Worm (Caenorhabditis elegans) whole organism, L4 larva: Measurements from ENCODE around the gene C51E3.9.

Experiments used
- F26F4.8 ChIP-seq: fragments of 200-800 bp; sonication (Bioruptor generic); conservative IDR thresholded peaks from 2 replicates; pipeline ENCODE4 v1.3.6; 2022; ENCODE audit warnings: missing genetic modification characterization, missing compliant biosample characterization
- Y5F2A.4 ChIP-seq: fragments of 200-800 bp; sonication (Bioruptor generic); optimal IDR thresholded peaks from 2 replicates; lab custom pipeline; 2018; ENCODE audit warnings: mild to moderate bottlenecking, missing genetic modification characterization, missing compliant biosample characterization
- Y75B8A.6 ChIP-seq: fragments of 200-800 bp; sonication (Bioruptor generic); IDR thresholded peaks from 2 replicates; pipeline ENCODE4 v1.3.6; 2022; ENCODE audit warnings: missing genetic modification reagents, missing genetic modification characterization, missing compliant biosample characterization
- ZK546.5 ChIP-seq, 2 experiments: sonication (generic microtip); optimal IDR thresholded peaks; 2 replicates each; lab custom pipeline; 2017; ENCODE audit warnings: missing biosample characterization in 2 of 2, missing genetic modification characterization in 2 of 2
- aha-1 ChIP-seq: fragments of 150-350 bp; peaks from one replicate; lab custom pipeline; 2014; ENCODE audit warnings: missing biosample characterization, missing genetic modification characterization
- ceh-44 ChIP-seq: fragments of 200-800 bp; sonication (Bioruptor generic); IDR thresholded peaks from 2 replicates; pipeline ENCODE4 v1.3.6; 2022; ENCODE audit warnings: missing genetic modification reagents, missing genetic modification characterization, missing compliant biosample characterization
- ctbp-1 ChIP-seq: fragments of 200-800 bp; sonication (Bioruptor generic); IDR thresholded peaks from 2 replicates; pipeline ENCODE4 v1.3.6; 2022; ENCODE audit warnings: missing genetic modification reagents, missing genetic modification characterization, missing compliant biosample characterization
- daf-16 ChIP-seq, 3 experiments: sonication (generic microtip); optimal IDR thresholded peaks; 2 replicates each; lab custom pipeline; 2016 to 2017; ENCODE audit warnings: missing genetic modification characterization in 3 of 3, missing genetic modification reagents in 3 of 3, mild to moderate bottlenecking in 2 of 3, missing compliant biosample characterization in 2 of 3, missing biosample characterization in 1 of 3, moderate library complexity in 1 of 3
- duxl-1 ChIP-seq: sonication (generic microtip); optimal IDR thresholded peaks from 2 replicates; lab custom pipeline; 2016; ENCODE audit warnings: mild to moderate bottlenecking, missing genetic modification characterization, moderate library complexity, missing compliant biosample characterization; ENCODE audit not compliant: poor library complexity
- dve-1 ChIP-seq: sonication (generic microtip); optimal IDR thresholded peaks from 2 replicates; lab custom pipeline; 2017; ENCODE audit warnings: antibody characterized with exemption, mild to moderate bottlenecking, missing genetic modification characterization, missing compliant biosample characterization; ENCODE audit not compliant: insufficient read depth
- egl-27 ChIP-seq: sonication (generic microtip); optimal IDR thresholded peaks from 3 replicates; lab custom pipeline; 2017; ENCODE audit warnings: missing biosample characterization, missing genetic modification reagents, missing genetic modification characterization
- hif-1 ChIP-seq, 2 experiments: sonication (generic microtip); optimal IDR thresholded peaks; 2 replicates each; lab custom pipeline; 2016 to 2017; ENCODE audit warnings: missing compliant biosample characterization in 2 of 2, missing genetic modification characterization in 2 of 2, missing genetic modification reagents in 2 of 2, missing genotype in 2 of 2, mild to moderate bottlenecking in 1 of 2
- hmg-1.1 ChIP-seq: fragments of 200-800 bp; sonication (Bioruptor generic); IDR thresholded peaks from 2 replicates; pipeline ENCODE4 v1.3.6; 2022; ENCODE audit warnings: missing genetic modification reagents, missing genetic modification characterization, missing compliant biosample characterization
- lin-1 ChIP-seq: fragments of 200-800 bp; sonication (Bioruptor generic); IDR thresholded peaks from 2 replicates; pipeline ENCODE4 v1.3.6; 2022; ENCODE audit warnings: missing genetic modification reagents, missing genetic modification characterization, missing compliant biosample characterization
- lin-38 ChIP-seq: fragments of 200-800 bp; sonication (Bioruptor generic); IDR thresholded peaks from 2 replicates; pipeline ENCODE4 v1.3.6; 2022; ENCODE audit warnings: missing genetic modification reagents, missing genetic modification characterization, missing compliant biosample characterization
- lir-3 ChIP-seq: sonication (generic microtip); optimal IDR thresholded peaks from 2 replicates; lab custom pipeline; 2016; ENCODE audit warnings: mild to moderate bottlenecking, missing genetic modification characterization, missing compliant biosample characterization
- mdt-29 ChIP-seq: fragments of 200-800 bp; sonication (Bioruptor generic); IDR thresholded peaks from 2 replicates; pipeline ENCODE4 v1.3.6; 2022; ENCODE audit warnings: missing genetic modification reagents, missing genetic modification characterization, missing compliant biosample characterization
- nhr-11 ChIP-seq: fragments of 150-350 bp; optimal IDR thresholded peaks from 2 replicates; lab custom pipeline; 2014; ENCODE audit warnings: missing biosample characterization, missing genetic modification characterization
- nhr-237 ChIP-seq: sonication (generic microtip); optimal IDR thresholded peaks from 2 replicates; lab custom pipeline; 2017; ENCODE audit warnings: missing biosample characterization, missing genetic modification characterization
- nhr-76 ChIP-seq: fragments of 150-350 bp; optimal IDR thresholded peaks from 2 replicates; lab custom pipeline; 2014; ENCODE audit warnings: missing biosample characterization, missing genetic modification characterization
- set-16 ChIP-seq: fragments of 200-800 bp; sonication (Bioruptor generic); IDR thresholded peaks from 2 replicates; pipeline ENCODE4 v1.3.6; 2022; ENCODE audit warnings: missing genetic modification reagents, missing genetic modification characterization, missing compliant biosample characterization
- snpc-1.2 ChIP-seq: fragments of 200-800 bp; sonication (Bioruptor generic); IDR thresholded peaks from 2 replicates; pipeline ENCODE4 v1.3.6; 2022; ENCODE audit warnings: missing genetic modification reagents, missing genetic modification characterization, missing compliant biosample characterization
- snpc-4 ChIP-seq: fragments of 150-350 bp; optimal IDR thresholded peaks from 2 replicates; lab custom pipeline; 2014; ENCODE audit warnings: missing biosample characterization, missing genetic modification characterization
- tag-97 ChIP-seq: fragments of 200-800 bp; sonication (Bioruptor generic); IDR thresholded peaks from 2 replicates; pipeline ENCODE4 v1.3.6; 2022; ENCODE audit warnings: missing genetic modification characterization, missing compliant biosample characterization
- unc-62 ChIP-seq, 3 experiments: fragments of 150-350 bp in 1 of 3; sonication (generic microtip); optimal IDR thresholded peaks in 2 of 3; peaks in 1 of 3; 1 replicate in 1 of 3; 2 replicates in 2 of 3; lab custom pipeline; 2014 to 2017; ENCODE audit warnings: missing biosample characterization in 3 of 3, missing genetic modification characterization in 3 of 3, missing genetic modification reagents in 3 of 3, missing genotype in 1 of 3
- vab-7 ChIP-seq: fragments of 200-800 bp; sonication (Bioruptor generic); IDR thresholded peaks from 2 replicates; pipeline ENCODE4 v1.3.6; 2022; ENCODE audit warnings: missing genetic modification reagents, missing genetic modification characterization, missing compliant biosample characterization
- zag-1 ChIP-seq: fragments of 150-350 bp; optimal IDR thresholded peaks from 2 replicates; lab custom pipeline; 2014; ENCODE audit warnings: missing biosample characterization, missing genetic modification characterization

Gene C51E3.9

ce11 chrV:10136644-10137043, 9.1 kb upstream of the C51E3.9 start:
- TF ChIP-seq set-16, result peak; percentile 47; the same call in 1 of the 2 replicates
- TF ChIP-seq, all 104 proteins: peak for 1; not testable (repeated sequence) for 103

- TF ChIP-seq snpc-1.2 (GFP tag; lab: Robert Waterston, UW) (peak; percentile 63; the same call in 1 of the 2 replicates), lin-38 (GFP tag; lab: Robert Waterston, UW) (peak; percentile 60), set-16 (peak; percentile 63)
Measured at ce11 chrV:10138582-10138981, 7.2 kb upstream of the C51E3.9 start.

- TF ChIP-seq egl-27 (tag; lab: Kevin White, UChicago) (no peak), unc-62 (GFP tag; optimal IDR thresholded peaks at IDR 0.05 in 1 of 2; lab: Kevin White, UChicago) (peak in 1 of 2 experiments; percentile 19), unc-62 (tag; optimal IDR thresholded peaks at IDR 0.05; lab: Kevin White, UChicago) (no peak), Y5F2A.4 (GFP tag; lab: Kevin White, UChicago) (no peak), nhr-11 (tag; lab: Kevin White, UChicago) (peak; percentile 35), nhr-76 (tag; lab: Kevin White, UChicago) (no peak), daf-16 (GFP tag; optimal IDR thresholded peaks at IDR 0.05; lab: Kevin White, UChicago) (peak in 1 of 2 experiments; percentile 20), daf-16 (tag; optimal IDR thresholded peaks at IDR 0.05; lab: Kevin White, UChicago) (no peak), aha-1 (tag; lab: Kevin White, UChicago) (peak; percentile 82), zag-1 (no peak), ceh-44 (GFP tag; lab: Robert Waterston, UW) (no peak), snpc-4 (no peak), hif-1 (tag; optimal IDR thresholded peaks at IDR 0.05; lab: Kevin White, UChicago) (peak in 1 of 2 experiments; percentile 78)
Measured at ce11 chrV:10146787-10147186, 1.0 kb downstream of the C51E3.9 start.

- no peak for TF ChIP-seq lin-1 (GFP tag; lab: Robert Waterston, UW)
- TF ChIP-seq, all 104 proteins: peak for 0
Measured at ce11 chrV:10148352-10148751, 2.6 kb downstream of the C51E3.9 start, which contains the start of gene srsx-26. Gene srsx-26 (plus strand): TSS chrV:10148652.

ce11 chrV:10149728-10150127, 4.0 kb downstream of the C51E3.9 start, which contains the start of gene srsx-27:
Gene srsx-27 (plus strand): TSS chrV:10150028.
- TF ChIP-seq vab-7 (GFP tag; lab: Robert Waterston, UW) (no peak), duxl-1 (tag; lab: Kevin White, UChicago) (no peak), ctbp-1 (GFP tag; lab: Robert Waterston, UW) (no peak), F26F4.8 (GFP tag; lab: Robert Waterston, UW) (no peak), hmg-1.1 (GFP tag; lab: Robert Waterston, UW) (no peak), ZK546.5 (tag; optimal IDR thresholded peaks at IDR 0.05; lab: Kevin White, UChicago) (no peak)

ce11 chrV:10152278-10152677, 6.5 kb downstream of the C51E3.9 start, which contains the start of gene srsx-28:
Gene srsx-28 (plus strand): TSS chrV:10152578.
- TF ChIP-seq lir-3 (tag; lab: Kevin White, UChicago) (no peak), dve-1 (tag; lab: Kevin White, UChicago) (no peak), unc-62 (GFP tag; optimal IDR thresholded peaks at IDR 0.05 in 1 of 2; lab: Kevin White, UChicago) (peak in 1 of 2 experiments; percentile 57), unc-62 (tag; optimal IDR thresholded peaks at IDR 0.05; lab: Kevin White, UChicago) (no peak), nhr-237 (tag; lab: Kevin White, UChicago) (no peak), tag-97 (GFP tag; lab: Robert Waterston, UW) (no peak), Y5F2A.4 (GFP tag; lab: Kevin White, UChicago) (no peak), mdt-29 (GFP tag; lab: Robert Waterston, UW) (no peak)

ce11 chrV:10153076-10153475, 7.3 kb downstream of the C51E3.9 start:
- TF ChIP-seq Y75B8A.6 (GFP tag; lab: Robert Waterston, UW), result no peak
- TF ChIP-seq aha-1 (tag; lab: Kevin White, UChicago), result peak; percentile 94
- TF ChIP-seq, all 104 proteins: peak for 1
